Worm (Caenorhabditis elegans) whole organism, L1 larva: Measurements from ENCODE around the gene srh-204.
"Not testable (repeated sequence)": the region's sequence is repeated elsewhere in the genome, so short reads cannot be mapped to it uniquely, and the experiment has no call there.

Experiments
- C04F5.9 ChIP-seq: sonication (generic microtip); optimal IDR thresholded peaks from 2 replicates; lab custom pipeline; 2016; ENCODE audit warnings: missing genetic modification characterization, missing compliant biosample characterization
- Y116A8C.19 ChIP-seq: sonication (generic microtip); optimal IDR thresholded peaks from 2 replicates; lab custom pipeline; 2016; ENCODE audit warnings: missing compliant biosample characterization, missing genetic modification characterization, borderline replicate concordance
- aha-1 ChIP-seq: fragments of 150-350 bp; optimal IDR thresholded peaks from 2 replicates; lab custom pipeline; 2014; ENCODE audit warnings: missing biosample characterization, missing genetic modification characterization
- aly-2 ChIP-seq: fragments of 150-350 bp; optimal IDR thresholded peaks from 2 replicates; lab custom pipeline; 2014; ENCODE audit warnings: missing biosample characterization, missing genetic modification characterization
- blmp-1 ChIP-seq: fragments of 150-350 bp; optimal IDR thresholded peaks from 2 replicates; lab custom pipeline; 2014; ENCODE audit warnings: missing biosample characterization, missing genetic modification characterization
- ceh-63 ChIP-seq: fragments of 200-800 bp; sonication (Bioruptor generic); optimal IDR thresholded peaks from 2 replicates; lab custom pipeline; 2018; ENCODE audit warnings: mild to moderate bottlenecking, missing genetic modification characterization, missing compliant biosample characterization
- ceh-90 ChIP-seq: sonication (generic microtip); optimal IDR thresholded peaks from 2 replicates; lab custom pipeline; 2016; ENCODE audit warnings: missing genetic modification characterization, missing compliant biosample characterization
- ces-1 ChIP-seq: fragments of 150-350 bp; optimal IDR thresholded peaks from 2 replicates; lab custom pipeline; 2014; ENCODE audit warnings: missing biosample characterization, missing genetic modification reagents, missing genetic modification characterization
- dpl-1 ChIP-seq, 3 experiments: fragments of 150-350 bp in 2 of 3; sonication (generic microtip) in 1 of 3; optimal IDR thresholded peaks; 2 replicates each; lab custom pipeline; 2014 to 2017; ENCODE audit warnings: missing biosample characterization in 3 of 3, missing genetic modification characterization in 3 of 3, missing genetic modification reagents in 3 of 3
- dsc-1 ChIP-seq: sonication (generic microtip); optimal IDR thresholded peaks from 2 replicates; lab custom pipeline; 2016; ENCODE audit warnings: mild to moderate bottlenecking, missing genetic modification characterization, missing compliant biosample characterization
- efl-1 ChIP-seq, 4 experiments: fragments of 150-350 bp; optimal IDR thresholded peaks in 3 of 4; peaks in 1 of 4; 1 replicate in 1 of 4; 2 replicates in 3 of 4; lab custom pipeline; 2014; ENCODE audit warnings: missing biosample characterization in 2 of 4, missing genetic modification characterization in 2 of 4, missing genetic modification reagents in 2 of 4
- elt-3 ChIP-seq, 6 experiments: fragments of 150-350 bp in 1 of 6; sonication (generic microtip); optimal IDR thresholded peaks; 2 replicates each; lab custom pipeline; 2017 to 2018; ENCODE audit warnings: missing biosample characterization in 6 of 6, missing genetic modification characterization in 6 of 6, inconsistent platforms in 1 of 6
- ets-5 ChIP-seq: fragments of 200-800 bp; sonication (Bioruptor generic); IDR thresholded peaks from 2 replicates; pipeline ENCODE4 v1.3.6; 2022; ENCODE audit warnings: missing genetic modification characterization, missing compliant biosample characterization
- fkh-10 ChIP-seq: sonication (generic microtip); optimal IDR thresholded peaks from 2 replicates; lab custom pipeline; 2017; ENCODE audit warnings: missing biosample characterization, missing genetic modification reagents, missing genetic modification characterization
- hlh-17 ChIP-seq: fragments of 200-800 bp; sonication (Bioruptor generic); optimal IDR thresholded peaks from 2 replicates; lab custom pipeline; 2018; ENCODE audit warnings: missing genetic modification characterization, mild to moderate bottlenecking, missing compliant biosample characterization, moderate library complexity, borderline replicate concordance
- hpl-2 ChIP-seq: fragments of 150-350 bp; optimal IDR thresholded peaks from 2 replicates; lab custom pipeline; 2014; ENCODE audit warnings: missing biosample characterization, missing genetic modification reagents, missing genetic modification characterization
- jun-1 ChIP-seq: fragments of 150-350 bp; optimal IDR thresholded peaks from 2 replicates; lab custom pipeline; 2014; ENCODE audit warnings: missing biosample characterization, missing genetic modification reagents, missing genetic modification characterization
- lin-14 ChIP-seq: fragments of 200-800 bp; sonication (Bioruptor generic); optimal IDR thresholded peaks from 2 replicates; lab custom pipeline; 2018; ENCODE audit warnings: mild to moderate bottlenecking, missing genetic modification characterization, moderate library complexity, missing compliant biosample characterization
- lin-39 ChIP-seq: fragments of 150-350 bp; optimal IDR thresholded peaks from 2 replicates; lab custom pipeline; 2014; ENCODE audit warnings: missing biosample characterization, missing genetic modification reagents, missing genetic modification characterization
- lir-3 ChIP-seq: sonication (generic microtip); optimal IDR thresholded peaks from 2 replicates; lab custom pipeline; 2016; ENCODE audit warnings: mild to moderate bottlenecking, missing genetic modification characterization, moderate library complexity, missing compliant biosample characterization; ENCODE audit not compliant: poor library complexity
- mef-2 ChIP-seq: fragments of 150-350 bp; optimal IDR thresholded peaks from 2 replicates; lab custom pipeline; 2014; ENCODE audit warnings: missing biosample characterization, missing genetic modification characterization
- nhr-12 ChIP-seq: sonication (generic microtip); optimal IDR thresholded peaks from 2 replicates; lab custom pipeline; 2017; ENCODE audit warnings: missing biosample characterization, missing genetic modification characterization
- nhr-20 ChIP-seq: sonication (generic microtip); optimal IDR thresholded peaks from 2 replicates; lab custom pipeline; 2016; ENCODE audit warnings: mild to moderate bottlenecking, missing genetic modification characterization, missing compliant biosample characterization
- nhr-28 ChIP-seq: fragments of 150-350 bp; optimal IDR thresholded peaks from 2 replicates; lab custom pipeline; 2014; ENCODE audit warnings: missing biosample characterization, missing genetic modification characterization
- nhr-76 ChIP-seq: sonication (generic microtip); optimal IDR thresholded peaks from 2 replicates; lab custom pipeline; 2017; ENCODE audit warnings: missing biosample characterization, missing genetic modification characterization
- nhr-77 ChIP-seq: fragments of 150-350 bp; optimal IDR thresholded peaks from 2 replicates; lab custom pipeline; 2014; ENCODE audit warnings: missing biosample characterization, missing genetic modification characterization
- nhr-84 ChIP-seq: sonication (generic microtip); optimal IDR thresholded peaks from 2 replicates; lab custom pipeline; 2017; ENCODE audit warnings: missing biosample characterization, missing genetic modification characterization
- nhr-90 ChIP-seq: sonication (generic microtip); optimal IDR thresholded peaks from 2 replicates; lab custom pipeline; 2016; ENCODE audit warnings: mild to moderate bottlenecking, missing genetic modification characterization, missing compliant biosample characterization; ENCODE audit not compliant: poor library complexity
- pqm-1 ChIP-seq: sonication (generic microtip); optimal IDR thresholded peaks from 3 replicates; lab custom pipeline; 2017; ENCODE audit warnings: missing biosample characterization, missing genetic modification characterization
- rnt-1 ChIP-seq: sonication (generic microtip); optimal IDR thresholded peaks from 2 replicates; lab custom pipeline; 2016; ENCODE audit warnings: mild to moderate bottlenecking, missing genetic modification characterization, moderate library complexity, missing compliant biosample characterization
- snpc-4 ChIP-seq: fragments of 150-350 bp; optimal IDR thresholded peaks from 2 replicates; lab custom pipeline; 2014; ENCODE audit warnings: missing biosample characterization, missing genetic modification characterization
- sptf-1 ChIP-seq: fragments of 150-350 bp; optimal IDR thresholded peaks from 2 replicates; lab custom pipeline; 2014; ENCODE audit warnings: missing biosample characterization, missing genetic modification characterization
- unc-130 ChIP-seq: fragments of 150-350 bp; optimal IDR thresholded peaks from 2 replicates; lab custom pipeline; 2017; ENCODE audit warnings: missing biosample characterization, missing genetic modification characterization, inconsistent platforms
- unc-98 ChIP-seq: fragments of 200-800 bp; sonication (Bioruptor generic); IDR thresholded peaks from 2 replicates; pipeline ENCODE4 v1.3.6; 2022; ENCODE audit warnings: missing genetic modification characterization, missing compliant biosample characterization
- vab-15 ChIP-seq: sonication (generic microtip); optimal IDR thresholded peaks from 2 replicates; lab custom pipeline; 2017; ENCODE audit warnings: missing genotype, mild to moderate bottlenecking, missing genetic modification characterization, missing compliant biosample characterization
- zag-1 ChIP-seq: fragments of 150-350 bp; optimal IDR thresholded peaks from 2 replicates; lab custom pipeline; 2014; ENCODE audit warnings: missing biosample characterization, missing genetic modification characterization
- ztf-11 ChIP-seq, 2 experiments: sonication (generic microtip); optimal IDR thresholded peaks; 2 replicates each; lab custom pipeline; 2016 to 2017; ENCODE audit warnings: missing genetic modification characterization in 2 of 2, missing biosample characterization in 1 of 2, missing compliant biosample characterization in 1 of 2

Gene srh-204

DNA sequence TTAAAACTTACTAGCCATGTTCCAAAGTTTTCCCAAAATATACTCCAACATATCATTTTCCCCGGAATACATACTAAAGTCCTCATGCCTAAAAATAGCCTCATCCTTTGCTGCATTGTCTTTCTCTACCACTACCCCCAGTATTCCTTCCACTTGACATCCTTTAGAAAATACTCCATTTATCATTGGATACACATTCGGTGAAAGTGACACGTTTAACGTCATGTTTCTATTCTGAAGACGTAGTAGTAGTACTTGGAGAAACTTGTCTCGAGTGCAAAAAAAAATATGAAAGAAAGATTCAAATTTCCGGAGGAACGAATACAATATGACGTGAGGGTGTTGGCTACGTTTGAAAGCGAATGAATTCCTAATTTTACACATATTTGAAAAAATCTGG lies 23.3 kb downstream of the srh-204 start:
- TF ChIP-seq hpl-2 (GFP tag; lab: Kevin White, UChicago) (no peak), snpc-4 (tag; lab: Kevin White, UChicago) (no peak), nhr-12 (no peak)

ce11 chrV:4215856-4216255 lies 24.3 kb downstream of the srh-204 start, which contains the start of gene H43I07.4:
TSS of gene H43I07.4 (plus strand) at chrV:4216156.
- TF ChIP-seq elt-3 (tag; optimal IDR thresholded peaks at IDR 0.05; lab: Kevin White, UChicago); nhr-90 (tag; lab: Kevin White, UChicago); ets-5: not testable (repeated sequence)

DNA sequence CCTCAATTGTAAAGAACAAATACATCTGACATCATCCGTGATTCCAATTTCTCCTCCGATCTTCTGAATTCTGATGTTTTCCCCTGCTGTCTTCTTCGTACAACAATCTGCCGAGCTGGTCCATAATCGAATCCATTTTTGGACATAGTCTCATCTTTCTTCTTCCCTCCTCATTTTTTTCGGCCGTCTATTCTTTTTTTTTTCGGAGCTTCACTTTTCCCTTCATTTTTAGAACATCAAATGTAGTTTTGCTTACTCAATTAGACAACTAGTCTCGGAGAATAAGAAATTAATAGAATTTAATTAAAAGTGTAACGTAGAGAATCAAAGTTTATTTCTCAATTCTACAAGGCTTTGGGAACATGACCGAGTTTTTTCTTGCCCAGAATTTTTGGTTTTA lies 28.7 kb downstream of the srh-204 start:
- TF ChIP-seq unc-130 (tag; lab: Kevin White, UChicago) (no peak), fkh-10 (GFP tag; lab: Kevin White, UChicago) (peak; percentile 49), ces-1 (GFP tag; lab: Kevin White, UChicago) (peak; percentile 25), blmp-1 (tag; lab: Kevin White, UChicago) (no peak), unc-98 (no peak), C04F5.9 (tag; lab: Kevin White, UChicago) (no peak), nhr-84 (tag; lab: Kevin White, UChicago) (no peak)

ce11 chrV:4204421-4204820 lies 35.8 kb downstream of the srh-204 start, which contains the start of gene H43I07.1:
TSS of gene H43I07.1 (plus strand) at chrV:4204721.
- TF ChIP-seq efl-1 (optimal IDR thresholded peaks at IDR 0.05; lab: Kevin White, UChicago): no peak
- TF ChIP-seq efl-1 (GFP tag; optimal IDR thresholded peaks at IDR 0.05 in 1 of 2; lab: Kevin White, UChicago): no peak
- no peak for TF ChIP-seq zag-1 (tag; lab: Kevin White, UChicago)
- TF ChIP-seq sptf-1: no peak
- TF ChIP-seq lir-3 (tag; lab: Kevin White, UChicago): no peak
- no peak for TF ChIP-seq dsc-1 (tag; lab: Kevin White, UChicago)
- no peak for TF ChIP-seq ceh-63 (GFP tag; lab: Kevin White, UChicago)
- no peak for TF ChIP-seq unc-130 (tag; lab: Kevin White, UChicago)
- TF ChIP-seq elt-3 (tag; optimal IDR thresholded peaks at IDR 0.05; lab: Kevin White, UChicago): no peak
- no peak for TF ChIP-seq nhr-20 (tag; lab: Kevin White, UChicago)

DNA sequence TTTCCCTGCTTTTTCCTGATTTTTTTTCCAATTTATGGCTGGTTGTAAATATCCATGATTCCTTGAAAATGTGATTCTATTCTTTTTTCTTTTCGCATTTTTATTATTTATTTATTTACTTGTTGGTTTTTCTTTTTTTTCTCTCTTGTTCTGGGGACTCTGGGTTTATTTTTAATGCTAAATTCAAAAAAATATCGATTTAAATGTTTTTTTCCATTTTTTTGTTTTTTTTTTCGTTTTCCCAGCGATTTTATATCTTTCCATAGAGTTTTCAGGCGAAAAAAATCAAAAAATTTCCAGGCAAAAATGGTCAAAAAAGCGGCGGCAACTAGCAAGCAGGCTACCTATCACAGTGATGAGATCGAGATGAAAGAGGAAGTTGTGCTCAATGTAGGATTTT lies 41.0 kb downstream of the srh-204 start, which contains the start of gene rpac-40:
Gene rpac-40, plus strand, starts transcription at position 301 of the 400 bp plus-strand sequence.
- TF ChIP-seq pqm-1 (no peak), nhr-12 (no peak)
- TF ChIP-seq, all 84 proteins: peak for 0

DNA sequence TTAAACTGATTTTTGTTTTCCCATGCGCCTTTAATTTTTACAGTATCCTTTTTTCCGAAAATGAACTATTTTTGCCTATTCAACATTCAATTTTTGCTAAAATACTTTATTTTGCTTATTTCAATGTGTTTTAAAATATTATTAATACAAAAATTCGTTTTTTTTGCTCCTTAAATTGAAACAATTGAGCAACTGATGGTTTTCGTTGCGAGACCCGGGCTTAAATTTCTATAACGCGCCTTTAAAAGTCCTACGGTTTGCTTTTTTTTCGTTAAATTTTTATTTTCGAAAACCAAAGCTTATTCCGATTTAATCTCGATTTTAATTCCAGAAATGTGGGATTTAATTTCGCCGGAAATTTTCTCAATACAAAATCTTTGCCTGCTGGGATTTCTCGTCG lies 44.9 kb downstream of the srh-204 start, which contains the start of gene algn-5:
Gene algn-5, plus strand, starts transcription at position 295 of the 400 bp plus-strand sequence.
- TF ChIP-seq vab-15 (tag; lab: Kevin White, UChicago) (no peak), jun-1 (tag; lab: Kevin White, UChicago) (no peak), dpl-1 (GFP tag; optimal IDR thresholded peaks at IDR 0.05; lab: Kevin White, UChicago) (no peak), hlh-17 (GFP tag; lab: Kevin White, UChicago) (no peak), aly-2 (tag; lab: Kevin White, UChicago) (no peak), rnt-1 (no peak), fkh-10 (GFP tag; lab: Kevin White, UChicago) (no peak), ztf-11 (tag; optimal IDR thresholded peaks at IDR 0.05; lab: Kevin White, UChicago) (no peak), unc-130 (tag; lab: Kevin White, UChicago) (no peak), lin-14 (no peak), Y116A8C.19 (tag; lab: Kevin White, UChicago) (no peak), ceh-90 (tag; lab: Kevin White, UChicago) (no peak), lin-39 (tag; lab: Kevin White, UChicago) (no peak), elt-3 (tag; optimal IDR thresholded peaks at IDR 0.05; lab: Kevin White, UChicago) (no peak), aha-1 (tag; lab: Kevin White, UChicago) (no peak), nhr-77 (tag; lab: Kevin White, UChicago) (no peak), nhr-76 (tag; lab: Kevin White, UChicago) (no peak), nhr-28 (no peak), mef-2 (no peak)
